Worm (Caenorhabditis elegans): ENCODE data around the gene Y73F8A.32.

Y73F8A.32 gene

ce11 chrIV:15475829-15476228 lies 45.4 kb downstream of the Y73F8A.32 start:
- TF ChIP-seq ama-1 (optimal IDR thresholded peaks at IDR 0.05) (no peak), Y116A8C.19 (tag; optimal IDR thresholded peaks at IDR 0.05; ENCODE audit: borderline replicate concordance) (no peak), lin-13 (GFP tag; optimal IDR thresholded peaks at IDR 0.05) (no peak), tbx-2 (tag; optimal IDR thresholded peaks at IDR 0.05) (no peak), hpl-2 (GFP tag; optimal IDR thresholded peaks at IDR 0.05) (no peak), lin-15B (tag; optimal IDR thresholded peaks at IDR 0.05) (no peak), nhr-77 (tag; optimal IDR thresholded peaks at IDR 0.05) (no peak), nhr-28 (tag; optimal IDR thresholded peaks at IDR 0.05) (no peak), efl-1 (optimal IDR thresholded peaks at IDR 0.05) (no peak), efl-1 (GFP tag; optimal IDR thresholded peaks at IDR 0.05 in 1 of 2) (no peak), egl-13 (tag; optimal IDR thresholded peaks at IDR 0.05) (no peak), sptf-1 (tag; optimal IDR thresholded peaks at IDR 0.05) (no peak), mef-2 (tag; optimal IDR thresholded peaks at IDR 0.05) (no peak), nhr-90 (tag; optimal IDR thresholded peaks at IDR 0.05; ENCODE audit: poor library complexity) (no peak), ztf-4 (tag; optimal IDR thresholded peaks at IDR 0.05) (no peak), efl-3 (GFP tag; optimal IDR thresholded peaks at IDR 0.05) (no peak), unc-130 (tag; optimal IDR thresholded peaks at IDR 0.05) (no peak), lin-35 (GFP tag; optimal IDR thresholded peaks at IDR 0.05) (no peak), elt-3 (tag; optimal IDR thresholded peaks at IDR 0.05) (no peak)

ce11 chrIV:15473588-15474271 lies 47.5 kb downstream of the Y73F8A.32 start, which contains the start of gene Y73F8A.26:
Gene Y73F8A.26 (plus strand): TSS chrIV:15473660.
- TF ChIP-seq efl-1 (optimal IDR thresholded peaks at IDR 0.05) = no peak
- TF ChIP-seq efl-1 (GFP tag; optimal IDR thresholded peaks at IDR 0.05 in 1 of 2) = peak; percentile 38 to 49
- TF ChIP-seq dpl-1 (GFP tag; optimal IDR thresholded peaks at IDR 0.05) = peak in 1 of 3 experiments; percentile 39
- no peak for TF ChIP-seq snu-23 (GFP tag; optimal IDR thresholded peaks at IDR 0.05)
- peak; percentile 21 for TF ChIP-seq nhr-85 (tag)

ce11 chrIV:15472387-15472859 lies 48.8 kb downstream of the Y73F8A.32 start, which contains the start of gene Y73F8A.27:
Gene Y73F8A.27 (plus strand): TSS chrIV:15472809.
- TF ChIP-seq zag-1 (tag; optimal IDR thresholded peaks at IDR 0.05) (peak; percentile 45), hpl-2 (GFP tag; optimal IDR thresholded peaks at IDR 0.05) (peak; percentile 90), hlh-17 (GFP tag; optimal IDR thresholded peaks at IDR 0.05; ENCODE audit: borderline replicate concordance) (no peak), nhr-76 (tag; optimal IDR thresholded peaks at IDR 0.05) (no peak), ceh-82 (tag; optimal IDR thresholded peaks at IDR 0.05) (peak; percentile 90 to 93 (median 93)), nhr-12 (tag; optimal IDR thresholded peaks at IDR 0.05) (no peak), xbp-1 (tag; optimal IDR thresholded peaks at IDR 0.05) (peak; percentile 95), lin-15B (tag; optimal IDR thresholded peaks at IDR 0.05) (peak; percentile 97), swsn-7 (tag; optimal IDR thresholded peaks at IDR 0.05) (peak; percentile 96), C04F5.9 (tag; optimal IDR thresholded peaks at IDR 0.05) (peak; percentile 72), fkh-8 (tag; optimal IDR thresholded peaks at IDR 0.05) (peak; percentile 95), elt-2 (tag; optimal IDR thresholded peaks at IDR 0.05) (peak; percentile 81), ceh-90 (tag; optimal IDR thresholded peaks at IDR 0.05) (peak; percentile 35), nhr-237 (tag; optimal IDR thresholded peaks at IDR 0.05) (peak; percentile 76), efl-1 (optimal IDR thresholded peaks at IDR 0.05) (peak; percentile 89 to 94), efl-1 (GFP tag; optimal IDR thresholded peaks at IDR 0.05 in 1 of 2) (peak; percentile 81 to 98), hlh-4 (tag; optimal IDR thresholded peaks at IDR 0.05) (no peak), nhr-90 (tag; optimal IDR thresholded peaks at IDR 0.05; ENCODE audit: poor library complexity) (peak; percentile 92), egl-27 (tag; optimal IDR thresholded peaks at IDR 0.05) (no peak), irx-1 (tag; optimal IDR thresholded peaks at IDR 0.05) (peak; percentile 90), snpc-4 (tag; optimal IDR thresholded peaks at IDR 0.05) (peak; percentile 82), egl-13 (tag; optimal IDR thresholded peaks at IDR 0.05) (peak; percentile 93), mab-9 (GFP tag; IDR thresholded peaks at IDR 0.05) (peak; percentile 83), unc-86 (tag; optimal IDR thresholded peaks at IDR 0.05) (peak; percentile 96), Y116A8C.19 (tag; optimal IDR thresholded peaks at IDR 0.05; ENCODE audit: borderline replicate concordance) (no peak), unc-98 (GFP tag; IDR thresholded peaks at IDR 0.05) (no peak; the same call in 1 of the 2 replicates), zip-4 (GFP tag; optimal IDR thresholded peaks at IDR 0.05) (peak; percentile 78), mef-2 (tag; optimal IDR thresholded peaks at IDR 0.05) (peak; percentile 51), ceh-88 (GFP tag; IDR thresholded peaks at IDR 0.05) (peak; percentile 89), nhr-11 (tag; optimal IDR thresholded peaks at IDR 0.05) (peak; percentile 87), ets-5 (GFP tag; IDR thresholded peaks at IDR 0.05) (no peak), mep-1 (tag; optimal IDR thresholded peaks at IDR 0.05) (peak; percentile 97), C34B4.2 (tag; optimal IDR thresholded peaks at IDR 0.05) (peak; percentile 47), elt-3 (tag; optimal IDR thresholded peaks at IDR 0.05) (peak in 4 of 6 experiments; percentile 40 to 75 (median 66)), nhr-77 (tag; optimal IDR thresholded peaks at IDR 0.05) (peak; percentile 84)
